Worm (Caenorhabditis elegans) whole organism, L4 larva: ENCODE data around the gene W09D10.5.

ENCODE experiments used
- F26F4.8 ChIP-seq: fragments of 200-800 bp; sonication (Bioruptor generic); conservative IDR thresholded peaks from 2 replicates; pipeline ENCODE4 v1.3.6; 2022; ENCODE audit warnings: missing genetic modification characterization, missing compliant biosample characterization
- F37D6.2 ChIP-seq: sonication (generic microtip); optimal IDR thresholded peaks from 2 replicates; lab custom pipeline; 2016; ENCODE audit warnings: mild to moderate bottlenecking, missing genetic modification characterization, missing compliant biosample characterization
- T20F7.1 ChIP-seq: fragments of 200-800 bp; sonication (Bioruptor generic); optimal IDR thresholded peaks from 2 replicates; lab custom pipeline; 2018; ENCODE audit warnings: mild to moderate bottlenecking, missing genetic modification characterization, missing compliant biosample characterization
- T26A8.4 ChIP-seq: fragments of 200-800 bp; sonication (Bioruptor generic); IDR thresholded peaks from 2 replicates; pipeline ENCODE4 v1.3.6; 2022; ENCODE audit warnings: missing genetic modification characterization, missing compliant biosample characterization
- Y105C5A.15 ChIP-seq: fragments of 200-800 bp; sonication (Bioruptor generic); IDR thresholded peaks from 2 replicates; pipeline ENCODE4 v1.3.6; 2022; ENCODE audit warnings: missing genetic modification characterization, missing compliant biosample characterization
- Y5F2A.4 ChIP-seq: fragments of 200-800 bp; sonication (Bioruptor generic); optimal IDR thresholded peaks from 2 replicates; lab custom pipeline; 2018; ENCODE audit warnings: mild to moderate bottlenecking, missing genetic modification characterization, missing compliant biosample characterization
- Y75B8A.6 ChIP-seq: fragments of 200-800 bp; sonication (Bioruptor generic); IDR thresholded peaks from 2 replicates; pipeline ENCODE4 v1.3.6; 2022; ENCODE audit warnings: missing genetic modification reagents, missing genetic modification characterization, missing compliant biosample characterization
- ZK546.5 ChIP-seq, 2 experiments: sonication (generic microtip); optimal IDR thresholded peaks; 2 replicates each; lab custom pipeline; 2017; ENCODE audit warnings: missing biosample characterization in 2 of 2, missing genetic modification characterization in 2 of 2
- arid-1 ChIP-seq: fragments of 200-800 bp; sonication (Bioruptor generic); conservative IDR thresholded peaks from 2 replicates; pipeline ENCODE4 v1.3.6; 2022; ENCODE audit warnings: missing genetic modification reagents, missing genetic modification characterization, missing compliant biosample characterization
- ceh-28 ChIP-seq: fragments of 150-350 bp; optimal IDR thresholded peaks from 2 replicates; lab custom pipeline; 2014; ENCODE audit warnings: missing biosample characterization, missing genetic modification reagents, missing genetic modification characterization
- ceh-32 ChIP-seq: sonication (generic microtip); optimal IDR thresholded peaks from 2 replicates; lab custom pipeline; 2016; ENCODE audit warnings: mild to moderate bottlenecking, missing genetic modification characterization, missing compliant biosample characterization; ENCODE audit not compliant: poor library complexity
- ceh-44 ChIP-seq: fragments of 200-800 bp; sonication (Bioruptor generic); IDR thresholded peaks from 2 replicates; pipeline ENCODE4 v1.3.6; 2022; ENCODE audit warnings: missing genetic modification reagents, missing genetic modification characterization, missing compliant biosample characterization
- ceh-62 ChIP-seq: sonication (generic microtip); optimal IDR thresholded peaks from 2 replicates; lab custom pipeline; 2017; ENCODE audit warnings: missing biosample characterization, missing genetic modification characterization
- ceh-82 ChIP-seq: sonication (generic microtip); optimal IDR thresholded peaks from 2 replicates; lab custom pipeline; 2017; ENCODE audit warnings: missing biosample characterization, missing genetic modification characterization
- ces-1 ChIP-seq: fragments of 150-350 bp; sonication (generic microtip); optimal IDR thresholded peaks from 4 replicates; lab custom pipeline; 2014; ENCODE audit warnings: missing biosample characterization, missing genetic modification reagents, missing genetic modification characterization
- daf-12 ChIP-seq: fragments of 150-350 bp; optimal IDR thresholded peaks from 2 replicates; lab custom pipeline; 2014; ENCODE audit warnings: missing biosample characterization, missing genetic modification reagents, missing genetic modification characterization
- daf-16 ChIP-seq, 3 experiments: sonication (generic microtip); optimal IDR thresholded peaks; 2 replicates each; lab custom pipeline; 2016 to 2017; ENCODE audit warnings: missing genetic modification characterization in 3 of 3, missing genetic modification reagents in 3 of 3, mild to moderate bottlenecking in 2 of 3, missing compliant biosample characterization in 2 of 3, missing biosample characterization in 1 of 3, moderate library complexity in 1 of 3
- daf-8 ChIP-seq: fragments of 200-800 bp; sonication (Bioruptor generic); IDR thresholded peaks from 2 replicates; pipeline ENCODE4 v1.3.6; 2022; ENCODE audit warnings: missing genetic modification characterization, missing compliant biosample characterization
- dmd-8 ChIP-seq: fragments of 200-800 bp; sonication (Bioruptor generic); IDR thresholded peaks from 2 replicates; pipeline ENCODE4 v1.3.6; 2022; ENCODE audit warnings: missing genetic modification characterization, missing compliant biosample characterization
- dmd-9 ChIP-seq: fragments of 200-800 bp; sonication (Bioruptor generic); IDR thresholded peaks from 2 replicates; pipeline ENCODE4 v1.3.6; 2022; ENCODE audit warnings: missing genetic modification reagents, missing genetic modification characterization, missing compliant biosample characterization
- dve-1 ChIP-seq: sonication (generic microtip); optimal IDR thresholded peaks from 2 replicates; lab custom pipeline; 2017; ENCODE audit warnings: antibody characterized with exemption, mild to moderate bottlenecking, missing genetic modification characterization, missing compliant biosample characterization; ENCODE audit not compliant: insufficient read depth
- egl-43 ChIP-seq: fragments of 200-800 bp; sonication (Bioruptor generic); IDR thresholded peaks from 2 replicates; pipeline ENCODE4 v1.3.6; 2022; ENCODE audit warnings: missing genetic modification reagents, missing genetic modification characterization, missing compliant biosample characterization
- hlh-11 ChIP-seq: fragments of 200-800 bp; sonication (Bioruptor generic); optimal IDR thresholded peaks from 2 replicates; lab custom pipeline; 2018; ENCODE audit warnings: mild to moderate bottlenecking, missing genetic modification characterization, missing compliant biosample characterization
- hmg-1.1 ChIP-seq: fragments of 200-800 bp; sonication (Bioruptor generic); IDR thresholded peaks from 2 replicates; pipeline ENCODE4 v1.3.6; 2022; ENCODE audit warnings: missing genetic modification reagents, missing genetic modification characterization, missing compliant biosample characterization
- lin-1 ChIP-seq: fragments of 200-800 bp; sonication (Bioruptor generic); IDR thresholded peaks from 2 replicates; pipeline ENCODE4 v1.3.6; 2022; ENCODE audit warnings: missing genetic modification reagents, missing genetic modification characterization, missing compliant biosample characterization
- lin-15B ChIP-seq: fragments of 150-350 bp; sonication (generic microtip); optimal IDR thresholded peaks from 3 replicates; lab custom pipeline; 2014; ENCODE audit warnings: missing biosample characterization, missing genetic modification characterization
- lir-3 ChIP-seq: sonication (generic microtip); optimal IDR thresholded peaks from 2 replicates; lab custom pipeline; 2016; ENCODE audit warnings: mild to moderate bottlenecking, missing genetic modification characterization, missing compliant biosample characterization
- madf-5 ChIP-seq, 2 experiments: fragments of 200-800 bp; sonication (Bioruptor generic); IDR thresholded peaks; 2 replicates each; pipeline ENCODE4 v1.3.6; 2022; ENCODE audit warnings: missing compliant biosample characterization in 2 of 2, missing genetic modification characterization in 2 of 2
- mdt-29 ChIP-seq: fragments of 200-800 bp; sonication (Bioruptor generic); IDR thresholded peaks from 2 replicates; pipeline ENCODE4 v1.3.6; 2022; ENCODE audit warnings: missing genetic modification reagents, missing genetic modification characterization, missing compliant biosample characterization
- mes-2 ChIP-seq: sonication (generic microtip); optimal IDR thresholded peaks from 2 replicates; lab custom pipeline; 2016; ENCODE audit warnings: missing genotype, mild to moderate bottlenecking, missing genetic modification characterization, missing compliant biosample characterization; ENCODE audit not compliant: poor library complexity, severe bottlenecking
- mxl-2 ChIP-seq: fragments of 200-800 bp; sonication (Bioruptor generic); conservative IDR thresholded peaks from 2 replicates; pipeline ENCODE4 v1.3.6; 2022; ENCODE audit warnings: missing genetic modification reagents, missing genetic modification characterization, missing compliant biosample characterization
- mxl-3 ChIP-seq: fragments of 200-800 bp; sonication (Bioruptor generic); optimal IDR thresholded peaks from 2 replicates; lab custom pipeline; 2018; ENCODE audit warnings: mild to moderate bottlenecking, missing genetic modification characterization, missing compliant biosample characterization
- nhr-10 ChIP-seq: fragments of 150-350 bp; optimal IDR thresholded peaks from 2 replicates; lab custom pipeline; 2014; ENCODE audit warnings: missing biosample characterization, missing genetic modification characterization
- nhr-11 ChIP-seq: fragments of 150-350 bp; optimal IDR thresholded peaks from 2 replicates; lab custom pipeline; 2014; ENCODE audit warnings: missing biosample characterization, missing genetic modification characterization
- nhr-41 ChIP-seq: fragments of 200-800 bp; sonication (Bioruptor generic); IDR thresholded peaks from 2 replicates; pipeline ENCODE4 v1.3.6; 2022; ENCODE audit warnings: missing genetic modification reagents, missing genetic modification characterization, missing compliant biosample characterization
- nhr-42 ChIP-seq: fragments of 200-800 bp; sonication (Bioruptor generic); IDR thresholded peaks from 2 replicates; pipeline ENCODE4 v1.3.6; 2022; ENCODE audit warnings: missing genetic modification characterization, missing compliant biosample characterization
- nhr-48 ChIP-seq: sonication (generic microtip); optimal IDR thresholded peaks from 2 replicates; lab custom pipeline; 2016; ENCODE audit warnings: mild to moderate bottlenecking, missing genetic modification characterization, missing compliant biosample characterization
- nhr-77 ChIP-seq: fragments of 150-350 bp; optimal IDR thresholded peaks from 2 replicates; lab custom pipeline; 2014; ENCODE audit warnings: missing biosample characterization, missing genetic modification characterization
- pqm-1 ChIP-seq: sonication (generic microtip); optimal IDR thresholded peaks from 2 replicates; lab custom pipeline; 2017; ENCODE audit warnings: missing biosample characterization, missing genetic modification characterization
- saeg-2 ChIP-seq: fragments of 200-800 bp; sonication (Bioruptor generic); IDR thresholded peaks from 2 replicates; pipeline ENCODE4 v1.3.6; 2022; ENCODE audit warnings: missing genetic modification reagents, missing genetic modification characterization, missing compliant biosample characterization
- set-16 ChIP-seq: fragments of 200-800 bp; sonication (Bioruptor generic); IDR thresholded peaks from 2 replicates; pipeline ENCODE4 v1.3.6; 2022; ENCODE audit warnings: missing genetic modification reagents, missing genetic modification characterization, missing compliant biosample characterization
- snpc-4 ChIP-seq: fragments of 150-350 bp; optimal IDR thresholded peaks from 2 replicates; lab custom pipeline; 2014; ENCODE audit warnings: missing biosample characterization, missing genetic modification characterization
- unc-130 ChIP-seq: sonication (generic microtip); optimal IDR thresholded peaks from 2 replicates; lab custom pipeline; 2016; ENCODE audit warnings: missing genetic modification reagents, missing genetic modification characterization, missing compliant biosample characterization
- unc-39 ChIP-seq: sonication (generic microtip); optimal IDR thresholded peaks from 2 replicates; lab custom pipeline; 2017; ENCODE audit warnings: missing biosample characterization, missing genetic modification characterization
- zag-1 ChIP-seq: fragments of 150-350 bp; optimal IDR thresholded peaks from 2 replicates; lab custom pipeline; 2014; ENCODE audit warnings: missing biosample characterization, missing genetic modification characterization
- zfp-3 ChIP-seq: fragments of 200-800 bp; sonication (Bioruptor generic); conservative IDR thresholded peaks from 2 replicates; pipeline ENCODE4 v1.3.6; 2022; ENCODE audit warnings: missing genetic modification reagents, missing genetic modification characterization, missing compliant biosample characterization
- zip-2 ChIP-seq: fragments of 150-350 bp; optimal IDR thresholded peaks from 2 replicates; lab custom pipeline; 2014; ENCODE audit warnings: missing biosample characterization, missing genetic modification characterization
- ztf-7 ChIP-seq: fragments of 150-350 bp; optimal IDR thresholded peaks from 2 replicates; lab custom pipeline; 2014; ENCODE audit warnings: missing biosample characterization, missing genetic modification characterization

Gene W09D10.5

ce11 chrIII:10759050-10760023, 48.0 kb upstream of the W09D10.5 start, which contains the start of gene tasp-1 (continued):
- TF ChIP-seq arid-1 (peak; percentile 99), mes-2 (tag; lab: Kevin White, UChicago) (peak; percentile 100), unc-130 (GFP tag; lab: Kevin White, UChicago) (peak; percentile 99), ceh-62 (tag; lab: Kevin White, UChicago) (peak; percentile 30), nhr-41 (GFP tag; lab: Robert Waterston, UW) (peak; percentile 99), Y75B8A.6 (GFP tag; lab: Robert Waterston, UW) (peak; percentile 99), T20F7.1 (peak; percentile 99), hmg-1.1 (GFP tag; lab: Robert Waterston, UW) (peak; percentile 100), ztf-7 (tag; lab: Kevin White, UChicago) (peak; percentile 91), zip-2 (peak; percentile 93), madf-5 (GFP tag; IDR thresholded peaks at IDR 0.05; lab: Robert Waterston, UW) (peak; percentile 99), daf-8 (GFP tag; lab: Robert Waterston, UW) (peak; percentile 99), nhr-10 (tag; lab: Kevin White, UChicago) (peak; percentile 100), mxl-3 (GFP tag; lab: Kevin White, UChicago) (peak; percentile 100), dmd-8 (GFP tag; lab: Robert Waterston, UW) (peak; percentile 96), lin-15B (tag; lab: Kevin White, UChicago) (peak; percentile 99), nhr-11 (peak; percentile 100), Y5F2A.4 (peak; percentile 96), nhr-42 (GFP tag; lab: Robert Waterston, UW) (peak; percentile 100), dve-1 (tag; lab: Kevin White, UChicago) (peak; percentile 100), unc-39 (peak; percentile 62), F26F4.8 (GFP tag; lab: Robert Waterston, UW) (peak; percentile 61; the same call in 1 of the 2 replicates), Y105C5A.15 (GFP tag; lab: Robert Waterston, UW) (peak; percentile 98), hlh-11 (peak; percentile 100), lir-3 (tag; lab: Kevin White, UChicago) (peak; percentile 91), dmd-9 (GFP tag; lab: Robert Waterston, UW) (peak; percentile 99), zag-1 (peak; percentile 93), nhr-48 (tag; lab: Kevin White, UChicago) (peak; percentile 97), F37D6.2 (peak; percentile 98), daf-16 (GFP tag; optimal IDR thresholded peaks at IDR 0.05; lab: Kevin White, UChicago) (peak; percentile 94 to 97), daf-16 (tag; optimal IDR thresholded peaks at IDR 0.05; lab: Kevin White, UChicago) (peak; percentile 94), T26A8.4 (GFP tag; lab: Robert Waterston, UW) (peak; percentile 100), ceh-32 (tag; lab: Kevin White, UChicago) (peak; percentile 90), ceh-44 (GFP tag; lab: Robert Waterston, UW) (peak; percentile 98), saeg-2 (GFP tag; lab: Robert Waterston, UW) (peak; percentile 100), zfp-3 (GFP tag; lab: Robert Waterston, UW) (peak; percentile 100), pqm-1 (tag; lab: Kevin White, UChicago) (peak; percentile 86), ceh-28 (tag; lab: Kevin White, UChicago) (peak; percentile 96), mxl-2 (peak; percentile 95), daf-12 (tag; lab: Kevin White, UChicago) (no peak), mdt-29 (peak; percentile 100), ZK546.5 (tag; optimal IDR thresholded peaks at IDR 0.05; lab: Kevin White, UChicago) (peak in 1 of 2 experiments; percentile 89), snpc-4 (tag; lab: Kevin White, UChicago) (peak; percentile 66), nhr-77 (tag; lab: Kevin White, UChicago) (peak; percentile 100), egl-43 (GFP tag; lab: Robert Waterston, UW) (peak; percentile 100), set-16 (GFP tag; lab: Robert Waterston, UW) (peak; percentile 99), ceh-82 (peak; percentile 88), lin-1 (GFP tag; lab: Robert Waterston, UW) (peak; percentile 99), ces-1 (GFP tag; lab: Kevin White, UChicago) (peak; percentile 94)
